Worm (Caenorhabditis elegans) whole organism, L3 larva: Measurements from ENCODE around the gene F49E12.7.

Source experiments
- egl-27 ChIP-seq: sonication (generic microtip); optimal IDR thresholded peaks from 4 replicates; lab custom pipeline; 2017; ENCODE audit warnings: missing biosample characterization, missing genetic modification reagents, missing genetic modification characterization
- egl-5 ChIP-seq: fragments of 150-350 bp; optimal IDR thresholded peaks from 2 replicates; lab custom pipeline; 2017; ENCODE audit warnings: missing biosample characterization, missing genetic modification reagents, missing genetic modification characterization, inconsistent platforms
- jun-1 ChIP-seq: fragments of 150-350 bp; optimal IDR thresholded peaks from 2 replicates; lab custom pipeline; 2014; ENCODE audit warnings: missing biosample characterization, missing genetic modification reagents, missing genetic modification characterization
- lsy-12 ChIP-seq: sonication (generic microtip); optimal IDR thresholded peaks from 2 replicates; lab custom pipeline; 2016; ENCODE audit warnings: mild to moderate bottlenecking, missing genetic modification characterization, missing compliant biosample characterization
- nhr-11 ChIP-seq: fragments of 150-350 bp; optimal IDR thresholded peaks from 2 replicates; lab custom pipeline; 2014; ENCODE audit warnings: missing biosample characterization, missing genetic modification characterization
- pqm-1 ChIP-seq: fragments of 150-350 bp; optimal IDR thresholded peaks from 2 replicates; lab custom pipeline; 2017; ENCODE audit warnings: missing biosample characterization, missing genetic modification characterization, inconsistent platforms
- tbx-2 ChIP-seq: sonication (generic microtip); optimal IDR thresholded peaks from 2 replicates; lab custom pipeline; 2016; ENCODE audit warnings: mild to moderate bottlenecking, missing genetic modification characterization, missing compliant biosample characterization
- unc-39 ChIP-seq: sonication (generic microtip); optimal IDR thresholded peaks from 4 replicates; lab custom pipeline; 2017; ENCODE audit warnings: missing biosample characterization, missing genetic modification characterization
- unc-62 ChIP-seq: fragments of 150-350 bp; sonication (generic microtip); optimal IDR thresholded peaks from 4 replicates; lab custom pipeline; 2014; ENCODE audit warnings: missing biosample characterization, missing genetic modification reagents, missing genetic modification characterization

- TF ChIP-seq jun-1 (no peak), lsy-12 (tag; lab: Kevin White, UChicago) (no peak), tbx-2 (tag; lab: Kevin White, UChicago) (no peak), egl-27 (tag; lab: Kevin White, UChicago) (no peak), pqm-1 (tag; lab: Kevin White, UChicago) (peak; percentile 73), unc-39 (no peak), egl-5 (tag; lab: Kevin White, UChicago) (no peak), unc-62 (GFP tag; lab: Kevin White, UChicago) (no peak), nhr-11 (no peak)
Observed at ce11 chrII:8392215-8392614, 3.7 kb downstream of the F49E12.7 start.
